Fruit fly (Drosophila melanogaster): ENCODE measurements around the gene CG33688.

The CG33688 gene

DNA sequence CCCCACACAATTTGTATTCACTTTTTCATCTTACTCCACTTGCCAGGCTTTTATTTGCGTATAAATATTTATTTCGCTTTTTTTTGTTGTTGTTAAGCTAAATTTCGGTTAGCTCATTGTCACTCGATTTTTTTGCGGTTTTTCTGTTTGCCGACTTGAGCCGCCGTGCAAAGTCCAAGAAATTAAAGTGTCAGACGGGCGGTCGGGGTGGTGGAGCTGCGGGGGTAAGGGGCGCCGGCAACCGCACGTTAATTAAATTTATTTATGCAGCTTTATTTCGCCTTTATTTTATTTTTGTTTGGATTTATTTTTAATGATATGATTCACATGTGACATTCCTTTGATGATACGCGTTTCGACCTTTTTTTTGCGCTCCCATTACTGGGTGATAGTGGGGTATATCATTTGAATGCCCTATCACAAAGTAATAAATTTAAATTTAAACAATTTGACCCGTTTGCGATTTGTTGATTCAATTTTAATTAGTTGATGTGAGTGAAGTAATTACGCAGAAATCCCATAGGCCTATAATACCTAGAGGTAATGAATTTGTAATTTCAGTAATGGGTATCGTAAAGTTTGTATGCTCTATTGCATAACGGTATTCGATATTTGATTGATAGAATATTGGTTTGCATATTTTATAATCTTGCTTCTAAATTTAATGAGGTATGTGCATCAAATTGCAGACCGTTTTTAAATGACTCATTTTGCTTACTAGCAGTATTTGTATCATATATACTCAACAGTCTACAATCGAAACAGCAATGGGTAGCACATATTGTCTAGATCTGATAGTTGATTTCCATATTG lies 33.5 kb upstream of the CG33688 start (continued):
- TF ChIP-seq CG9437 (GFP tag; optimal IDR thresholded peaks at IDR 0.05) (peak; percentile 22), CG2202 (tag; optimal IDR thresholded peaks at IDR 0.05) (no peak), ara (GFP tag; IDR thresholded peaks at IDR 0.05) (no peak), dm (GFP tag; optimal IDR thresholded peaks at IDR 0.05) (no peak), CG33213 (GFP tag; optimal IDR thresholded peaks at IDR 0.05) (no peak), tio (GFP tag; optimal IDR thresholded peaks at IDR 0.05) (peak; percentile 66), Ptx1 (GFP tag; IDR thresholded peaks at IDR 0.05) (peak; percentile 49), emc (GFP tag; optimal IDR thresholded peaks at IDR 0.05) (peak; percentile 11), gro (GFP tag; optimal IDR thresholded peaks at IDR 0.05) (peak; percentile 33), Scr (GFP tag; IDR thresholded peaks at IDR 0.05; ENCODE audit: partially characterized antibody) (no peak), maf-S (GFP tag; optimal IDR thresholded peaks at IDR 0.05) (peak; percentile 31), CG11247 (GFP tag; IDR thresholded peaks at IDR 0.05) (peak; percentile 45; the same call in 1 of the 2 replicates), lab (GFP tag; optimal IDR thresholded peaks at IDR 0.05) (peak; percentile 41), Camta (GFP tag; optimal IDR thresholded peaks at IDR 0.05) (peak; percentile 46), fu2 (GFP tag; optimal IDR thresholded peaks at IDR 0.05) (peak; percentile 61), Atf-2 (GFP tag; optimal IDR thresholded peaks at IDR 0.05) (peak; percentile 34), CG17359 (tag; optimal IDR thresholded peaks at IDR 0.05) (peak; percentile 31), CG7372 (GFP tag; IDR thresholded peaks at IDR 0.05) (no peak), CG1529 (GFP tag; optimal IDR thresholded peaks at IDR 0.05) (no peak), tgo (GFP tag; IDR thresholded peaks at IDR 0.05) (peak; percentile 19; the same call in 1 of the 3 replicates), CG8924 (tag; optimal IDR thresholded peaks at IDR 0.05) (peak; percentile 36), ind (GFP tag; optimal IDR thresholded peaks at IDR 0.05) (peak; percentile 56), sug (tag; optimal IDR thresholded peaks at IDR 0.05) (no peak), Abd-B (GFP tag; optimal IDR thresholded peaks at IDR 0.05) (peak; percentile 41), CG3847 (GFP tag; IDR thresholded peaks at IDR 0.05) (peak; percentile 56), slou (GFP tag; optimal IDR thresholded peaks at IDR 0.05) (peak; percentile 51), zfh2 (GFP tag; optimal IDR thresholded peaks at IDR 0.05) (peak; percentile 75), kay (GFP tag; optimal IDR thresholded peaks at IDR 0.05) (peak; percentile 43), CrebB (tag; optimal IDR thresholded peaks at IDR 0.05) (no peak), pzg (GFP tag; optimal IDR thresholded peaks at IDR 0.05) (no peak), CG7745 (tag; optimal IDR thresholded peaks at IDR 0.05) (no peak), wek (GFP tag; optimal IDR thresholded peaks at IDR 0.05) (no peak), CG2116 (GFP tag; optimal IDR thresholded peaks at IDR 0.05) (no peak), psq (GFP tag; optimal IDR thresholded peaks at IDR 0.05) (no peak), CG1024 (GFP tag; IDR thresholded peaks at IDR 0.05) (no peak), zfh1 (GFP tag; IDR thresholded peaks at IDR 0.05) (0 out of 3 replicates have a peak, but pooled peaks have one; percentile 35), sob (GFP tag; IDR thresholded peaks at IDR 0.05) (peak; percentile 39; the same call in 1 of the 2 replicates), NK7.1 (GFP tag; optimal IDR thresholded peaks at IDR 0.05) (peak; percentile 17), CG6765 (GFP tag; optimal IDR thresholded peaks at IDR 0.05) (no peak), ATbp (GFP tag; optimal IDR thresholded peaks at IDR 0.05) (no peak), Deaf1 (tag; optimal IDR thresholded peaks at IDR 0.05) (peak; percentile 8), dysf (GFP tag; IDR thresholded peaks at IDR 0.05) (peak; percentile 68), CG4404 (GFP tag; IDR thresholded peaks at IDR 0.05) (peak; percentile 41; the same call in 1 of the 2 replicates), usp (GFP tag; optimal IDR thresholded peaks at IDR 0.05) (no peak), CG1603 (tag; optimal IDR thresholded peaks at IDR 0.05) (no peak), CG5953 (GFP tag; IDR thresholded peaks at IDR 0.05) (no peak), Bteb2 (GFP tag; optimal IDR thresholded peaks at IDR 0.05) (peak; percentile 68), so (GFP tag; IDR thresholded peaks at IDR 0.05) (no peak), Dip2 (GFP tag; IDR thresholded peaks at IDR 0.05) (no peak), CG11560 (tag; IDR thresholded peaks at IDR 0.05) (no peak), gt (GFP tag; IDR thresholded peaks at IDR 0.05) (no peak)

All from whole organism, embryonic.